Fruit fly (Drosophila melanogaster) whole organism, pupa: ENCODE data around the gene Ephrin.

ENCODE experiments used
- CG10348 ChIP-seq: fragments of 200-800 bp; sonication (Bioruptor generic); IDR thresholded peaks from 2 replicates; pipeline ENCODE4 v1.3.6; 2022; ENCODE audit warnings: missing biosample characterization, missing genetic modification characterization
- CG12605 ChIP-seq: fragments of 200-800 bp; sonication (Bioruptor generic); IDR thresholded peaks from 2 replicates; pipeline ENCODE4 v1.3.6; 2022; ENCODE audit warnings: missing biosample characterization, missing genetic modification characterization
- CG8159 ChIP-seq: fragments of 200-800 bp; sonication (Bioruptor generic); optimal IDR thresholded peaks from 3 replicates; lab custom pipeline; 2018; ENCODE audit warnings: missing biosample characterization, mild to moderate bottlenecking, missing genetic modification characterization, moderate library complexity
- EcR ChIP-seq: fragments of 200-800 bp; sonication (Bioruptor generic); optimal IDR thresholded peaks from 3 replicates; lab custom pipeline; 2019; ENCODE audit warnings: missing biosample characterization, missing genetic modification characterization, mild to moderate bottlenecking, moderate library complexity, missing genetic modification reagents
- gl ChIP-seq: fragments of 200-800 bp; sonication (Bioruptor generic); optimal IDR thresholded peaks from 2 replicates; lab custom pipeline; 2018; ENCODE audit warnings: missing biosample characterization, mild to moderate bottlenecking, missing genetic modification characterization

DNA sequence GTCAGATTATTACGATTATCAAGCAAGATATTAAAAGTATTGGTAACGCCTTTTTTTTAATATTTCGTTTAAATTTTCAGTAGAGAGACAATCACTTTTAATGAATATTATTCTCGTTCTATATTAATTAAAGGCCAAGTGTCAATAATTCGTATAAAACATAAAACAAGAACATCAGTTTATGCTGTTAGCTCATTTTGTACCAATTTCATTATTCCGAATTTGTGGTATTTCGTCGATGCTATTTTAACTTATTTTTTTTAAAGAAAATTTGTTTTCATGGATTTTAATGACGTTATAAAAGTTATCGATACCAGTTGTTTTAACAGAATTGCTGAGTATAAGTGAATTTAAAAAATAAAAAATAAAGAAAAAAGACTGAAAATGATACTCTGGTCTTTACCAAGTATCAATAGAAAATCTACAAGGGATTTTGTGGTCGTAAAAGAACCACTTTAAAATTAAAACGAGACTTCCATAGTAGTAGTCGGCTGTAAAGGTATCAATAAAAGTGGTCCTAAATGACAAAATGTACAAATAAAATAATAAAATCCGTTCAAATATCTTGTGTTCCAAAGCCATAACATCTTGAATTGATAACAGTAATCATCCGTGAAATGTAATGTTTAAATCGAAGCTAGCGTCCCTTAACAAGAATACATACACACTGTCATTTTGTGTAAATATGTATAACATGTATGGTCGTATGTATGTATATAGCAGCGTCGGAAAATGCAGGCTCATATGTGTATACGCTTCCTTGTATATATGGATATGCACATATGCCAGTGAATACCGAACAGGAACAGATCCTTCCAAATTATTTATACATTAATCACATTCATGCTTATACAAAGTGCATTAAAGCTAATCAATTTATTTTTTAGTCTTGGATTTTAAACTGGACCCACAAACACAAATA lies 39.1 kb downstream of the Ephrin start, which contains the start of gene Eph:
- peak; percentile 38 for TF ChIP-seq CG8159 (tag; lab: Kevin White, UChicago)
- no peak for TF ChIP-seq EcR
- TF ChIP-seq CG10348 (GFP tag; lab: Robert Waterston, UW) = no peak
- TF ChIP-seq CG12605 = no peak
- TF ChIP-seq gl (tag; lab: Kevin White, UChicago) = no peak
